Worm (Caenorhabditis elegans): ENCODE results near the gene C34D4.2.

ce11 chrIV:7190409-7190808 lies 36.0 kb downstream of the C34D4.2 start:
- TF ChIP-seq peb-1 (tag; optimal IDR thresholded peaks at IDR 0.05), result no peak
- TF ChIP-seq mbf-1 (tag; optimal IDR thresholded peaks at IDR 0.05), result no peak
- TF ChIP-seq ceh-16 (tag; optimal IDR thresholded peaks at IDR 0.05), result no peak
- no peak for TF ChIP-seq nhr-23 (tag; optimal IDR thresholded peaks at IDR 0.05)
- TF ChIP-seq nhr-12 (tag; optimal IDR thresholded peaks at IDR 0.05), result no peak

All from whole organism, L2 larva.